Worm (Caenorhabditis elegans) whole organism, L4 larva: ENCODE data around the gene C11D2.4.

ENCODE experiments used
- F10B5.3 ChIP-seq: sonication (generic microtip); optimal IDR thresholded peaks from 2 replicates; lab custom pipeline; 2016; ENCODE audit warnings: mild to moderate bottlenecking, missing genetic modification characterization, missing compliant biosample characterization
- F37D6.2 ChIP-seq: sonication (generic microtip); optimal IDR thresholded peaks from 2 replicates; lab custom pipeline; 2016; ENCODE audit warnings: mild to moderate bottlenecking, missing genetic modification characterization, missing compliant biosample characterization
- F44E2.7 ChIP-seq: fragments of 200-800 bp; sonication (Bioruptor generic); IDR thresholded peaks from 2 replicates; pipeline ENCODE4 v2.1.2; 2022; ENCODE audit warnings: missing genetic modification characterization, missing compliant biosample characterization
- R02D3.7 ChIP-seq: fragments of 150-350 bp; sonication (generic microtip); optimal IDR thresholded peaks from 3 replicates; lab custom pipeline; 2014; ENCODE audit warnings: missing biosample characterization, missing genetic modification characterization
- aha-1 ChIP-seq: fragments of 150-350 bp; peaks from one replicate; lab custom pipeline; 2014; ENCODE audit warnings: missing biosample characterization, missing genetic modification characterization
- arid-1 ChIP-seq: fragments of 200-800 bp; sonication (Bioruptor generic); conservative IDR thresholded peaks from 2 replicates; pipeline ENCODE4 v1.3.6; 2022; ENCODE audit warnings: missing genetic modification reagents, missing genetic modification characterization, missing compliant biosample characterization
- ceh-32 ChIP-seq: sonication (generic microtip); optimal IDR thresholded peaks from 2 replicates; lab custom pipeline; 2016; ENCODE audit warnings: mild to moderate bottlenecking, missing genetic modification characterization, missing compliant biosample characterization; ENCODE audit not compliant: poor library complexity
- ceh-44 ChIP-seq: fragments of 200-800 bp; sonication (Bioruptor generic); IDR thresholded peaks from 2 replicates; pipeline ENCODE4 v1.3.6; 2022; ENCODE audit warnings: missing genetic modification reagents, missing genetic modification characterization, missing compliant biosample characterization
- ceh-62 ChIP-seq: sonication (generic microtip); optimal IDR thresholded peaks from 2 replicates; lab custom pipeline; 2017; ENCODE audit warnings: missing biosample characterization, missing genetic modification characterization
- ceh-82 ChIP-seq: sonication (generic microtip); optimal IDR thresholded peaks from 2 replicates; lab custom pipeline; 2017; ENCODE audit warnings: missing biosample characterization, missing genetic modification characterization
- daf-12 ChIP-seq: fragments of 150-350 bp; optimal IDR thresholded peaks from 2 replicates; lab custom pipeline; 2014; ENCODE audit warnings: missing biosample characterization, missing genetic modification reagents, missing genetic modification characterization
- daf-16 ChIP-seq, 3 experiments: sonication (generic microtip); optimal IDR thresholded peaks; 2 replicates each; lab custom pipeline; 2016 to 2017; ENCODE audit warnings: missing genetic modification characterization in 3 of 3, missing genetic modification reagents in 3 of 3, mild to moderate bottlenecking in 2 of 3, missing compliant biosample characterization in 2 of 3, missing biosample characterization in 1 of 3, moderate library complexity in 1 of 3
- dpl-1 ChIP-seq: fragments of 150-350 bp; optimal IDR thresholded peaks from 2 replicates; lab custom pipeline; 2014; ENCODE audit warnings: missing biosample characterization, missing genetic modification reagents, missing genetic modification characterization
- duxl-1 ChIP-seq: sonication (generic microtip); optimal IDR thresholded peaks from 2 replicates; lab custom pipeline; 2016; ENCODE audit warnings: mild to moderate bottlenecking, missing genetic modification characterization, moderate library complexity, missing compliant biosample characterization; ENCODE audit not compliant: poor library complexity
- dve-1 ChIP-seq: sonication (generic microtip); optimal IDR thresholded peaks from 2 replicates; lab custom pipeline; 2017; ENCODE audit warnings: antibody characterized with exemption, mild to moderate bottlenecking, missing genetic modification characterization, missing compliant biosample characterization; ENCODE audit not compliant: insufficient read depth
- egl-27 ChIP-seq: sonication (generic microtip); optimal IDR thresholded peaks from 3 replicates; lab custom pipeline; 2017; ENCODE audit warnings: missing biosample characterization, missing genetic modification reagents, missing genetic modification characterization
- egl-43 ChIP-seq: fragments of 200-800 bp; sonication (Bioruptor generic); IDR thresholded peaks from 2 replicates; pipeline ENCODE4 v1.3.6; 2022; ENCODE audit warnings: missing genetic modification reagents, missing genetic modification characterization, missing compliant biosample characterization
- fkh-10 ChIP-seq: fragments of 150-350 bp; optimal IDR thresholded peaks from 2 replicates; lab custom pipeline; 2014; ENCODE audit warnings: missing biosample characterization, missing genetic modification reagents, missing genetic modification characterization
- fos-1 ChIP-seq: fragments of 150-350 bp; optimal IDR thresholded peaks from 2 replicates; lab custom pipeline; 2014; ENCODE audit warnings: missing biosample characterization, missing genetic modification characterization
- hif-1 ChIP-seq, 2 experiments: sonication (generic microtip); optimal IDR thresholded peaks; 2 replicates each; lab custom pipeline; 2016 to 2017; ENCODE audit warnings: missing compliant biosample characterization in 2 of 2, missing genetic modification characterization in 2 of 2, missing genetic modification reagents in 2 of 2, missing genotype in 2 of 2, mild to moderate bottlenecking in 1 of 2
- hlh-30 ChIP-seq: sonication (generic microtip); optimal IDR thresholded peaks from 2 replicates; lab custom pipeline; 2017; ENCODE audit warnings: antibody characterized with exemption, mild to moderate bottlenecking, missing genetic modification characterization, missing compliant biosample characterization; ENCODE audit not compliant: insufficient read depth
- hmg-1.1 ChIP-seq: fragments of 200-800 bp; sonication (Bioruptor generic); IDR thresholded peaks from 2 replicates; pipeline ENCODE4 v1.3.6; 2022; ENCODE audit warnings: missing genetic modification reagents, missing genetic modification characterization, missing compliant biosample characterization
- lin-13 ChIP-seq: fragments of 150-350 bp; optimal IDR thresholded peaks from 2 replicates; lab custom pipeline; 2014; ENCODE audit warnings: missing biosample characterization, missing genetic modification reagents, missing genetic modification characterization
- lin-29 ChIP-seq: fragments of 200-800 bp; sonication (Bioruptor generic); IDR thresholded peaks from 2 replicates; pipeline ENCODE4 v1.3.6; 2022; ENCODE audit warnings: missing genetic modification reagents, missing genetic modification characterization, missing compliant biosample characterization
- lir-3 ChIP-seq: sonication (generic microtip); optimal IDR thresholded peaks from 2 replicates; lab custom pipeline; 2016; ENCODE audit warnings: mild to moderate bottlenecking, missing genetic modification characterization, missing compliant biosample characterization
- madf-5 ChIP-seq, 2 experiments: fragments of 200-800 bp; sonication (Bioruptor generic); IDR thresholded peaks; 2 replicates each; pipeline ENCODE4 v1.3.6; 2022; ENCODE audit warnings: missing compliant biosample characterization in 2 of 2, missing genetic modification characterization in 2 of 2
- mdt-29 ChIP-seq: fragments of 200-800 bp; sonication (Bioruptor generic); IDR thresholded peaks from 2 replicates; pipeline ENCODE4 v1.3.6; 2022; ENCODE audit warnings: missing genetic modification reagents, missing genetic modification characterization, missing compliant biosample characterization
- nhr-111 ChIP-seq: fragments of 200-800 bp; sonication (Bioruptor generic); optimal IDR thresholded peaks from 2 replicates; lab custom pipeline; 2018; ENCODE audit warnings: mild to moderate bottlenecking, missing genetic modification characterization, missing compliant biosample characterization
- nhr-28 ChIP-seq: fragments of 150-350 bp; optimal IDR thresholded peaks from 2 replicates; lab custom pipeline; 2014; ENCODE audit warnings: missing biosample characterization, missing genetic modification characterization
- nhr-41 ChIP-seq: fragments of 200-800 bp; sonication (Bioruptor generic); IDR thresholded peaks from 2 replicates; pipeline ENCODE4 v1.3.6; 2022; ENCODE audit warnings: missing genetic modification reagents, missing genetic modification characterization, missing compliant biosample characterization
- nhr-77 ChIP-seq: fragments of 150-350 bp; optimal IDR thresholded peaks from 2 replicates; lab custom pipeline; 2014; ENCODE audit warnings: missing biosample characterization, missing genetic modification characterization
- php-3 ChIP-seq: fragments of 200-800 bp; sonication (Bioruptor generic); IDR thresholded peaks from 2 replicates; pipeline ENCODE4 v1.3.6; 2022; ENCODE audit warnings: missing genetic modification reagents, missing genetic modification characterization, missing compliant biosample characterization
- pqm-1 ChIP-seq: sonication (generic microtip); optimal IDR thresholded peaks from 2 replicates; lab custom pipeline; 2017; ENCODE audit warnings: missing biosample characterization, missing genetic modification characterization
- set-16 ChIP-seq: fragments of 200-800 bp; sonication (Bioruptor generic); IDR thresholded peaks from 2 replicates; pipeline ENCODE4 v1.3.6; 2022; ENCODE audit warnings: missing genetic modification reagents, missing genetic modification characterization, missing compliant biosample characterization
- spr-1 ChIP-seq: sonication (generic microtip); optimal IDR thresholded peaks from 2 replicates; lab custom pipeline; 2016; ENCODE audit warnings: mild to moderate bottlenecking, missing genetic modification characterization, missing compliant biosample characterization
- tra-1 ChIP-seq: fragments of 200-800 bp; sonication (Bioruptor generic); IDR thresholded peaks from 2 replicates; pipeline ENCODE4 v1.3.6; 2022; ENCODE audit warnings: missing genetic modification reagents, missing genetic modification characterization, missing compliant biosample characterization
- unc-130 ChIP-seq: sonication (generic microtip); optimal IDR thresholded peaks from 2 replicates; lab custom pipeline; 2016; ENCODE audit warnings: missing genetic modification reagents, missing genetic modification characterization, missing compliant biosample characterization
- unc-62 ChIP-seq, 3 experiments: fragments of 150-350 bp in 1 of 3; sonication (generic microtip); optimal IDR thresholded peaks in 2 of 3; peaks in 1 of 3; 1 replicate in 1 of 3; 2 replicates in 2 of 3; lab custom pipeline; 2014 to 2017; ENCODE audit warnings: missing biosample characterization in 3 of 3, missing genetic modification characterization in 3 of 3, missing genetic modification reagents in 3 of 3, missing genotype in 1 of 3
- zag-1 ChIP-seq: fragments of 150-350 bp; optimal IDR thresholded peaks from 2 replicates; lab custom pipeline; 2014; ENCODE audit warnings: missing biosample characterization, missing genetic modification characterization
- zfp-2 ChIP-seq: sonication (generic microtip); optimal IDR thresholded peaks from 2 replicates; lab custom pipeline; 2016; ENCODE audit warnings: mild to moderate bottlenecking, missing genetic modification characterization, missing compliant biosample characterization
- ztf-11 ChIP-seq: fragments of 150-350 bp; optimal IDR thresholded peaks from 2 replicates; lab custom pipeline; 2014; ENCODE audit warnings: missing biosample characterization, missing genetic modification characterization

C11D2.4 gene

ce11 chrIV:6206294-6206776 lies 49.6 kb upstream of the C11D2.4 start, which contains the start of gene C49A9.10 (continued):
- no peak for TF ChIP-seq arid-1
- no peak for TF ChIP-seq ceh-62
- no peak for TF ChIP-seq daf-12 (tag; lab: Kevin White, UChicago)
- TF ChIP-seq dpl-1 (GFP tag; lab: Kevin White, UChicago), result peak; percentile 98
- TF ChIP-seq set-16 (GFP tag; lab: Robert Waterston, UW), result no peak
- TF ChIP-seq mdt-29 (GFP tag; lab: Robert Waterston, UW), result peak; percentile 71
- TF ChIP-seq lir-3 (tag; lab: Kevin White, UChicago), result no peak
- TF ChIP-seq F10B5.3 (tag; lab: Kevin White, UChicago), result peak; percentile 59
- TF ChIP-seq F37D6.2 (tag; lab: Kevin White, UChicago), result peak; percentile 33
- TF ChIP-seq F44E2.7, result no peak
- TF ChIP-seq hlh-30 (tag; lab: Kevin White, UChicago), result peak; percentile 77
- peak; percentile 73; the same call in 1 of the 2 replicates for TF ChIP-seq tra-1
- TF ChIP-seq daf-16 (GFP tag; optimal IDR thresholded peaks at IDR 0.05; lab: Kevin White, UChicago), result peak in 1 of 2 experiments; percentile 57
- TF ChIP-seq daf-16 (tag; optimal IDR thresholded peaks at IDR 0.05; lab: Kevin White, UChicago), result peak; percentile 69
- peak; percentile 52; the same call in 1 of the 2 replicates for TF ChIP-seq ceh-44 (GFP tag; lab: Robert Waterston, UW)
- TF ChIP-seq zfp-2, result no peak
- peak; percentile 89 for TF ChIP-seq unc-130 (GFP tag; lab: Kevin White, UChicago)
- TF ChIP-seq duxl-1 (tag; lab: Kevin White, UChicago), result peak; percentile 69
- no peak for TF ChIP-seq ztf-11 (tag; lab: Kevin White, UChicago)
- TF ChIP-seq zag-1, result no peak
- TF ChIP-seq, all 104 proteins: peak for 35

- no peak for TF ChIP-seq unc-130 (GFP tag; lab: Kevin White, UChicago)
- no peak for TF ChIP-seq madf-5 (GFP tag; IDR thresholded peaks at IDR 0.05; lab: Robert Waterston, UW)
- TF ChIP-seq nhr-41, result no peak
- no peak for TF ChIP-seq ceh-82 (tag; lab: Kevin White, UChicago)
- TF ChIP-seq lin-29 (GFP tag; lab: Robert Waterston, UW), result no peak
Measured at ce11 chrIV:6201769-6202168, 45.0 kb upstream of the C11D2.4 start, which contains the start of gene tkr-2. TSS of gene tkr-2 (plus strand) at chrIV:6202069.

ce11 chrIV:6200249-6200648 lies 43.5 kb upstream of the C11D2.4 start:
- no peak for TF ChIP-seq hif-1 (tag; optimal IDR thresholded peaks at IDR 0.05; lab: Kevin White, UChicago)
- TF ChIP-seq unc-62 (GFP tag; optimal IDR thresholded peaks at IDR 0.05 in 1 of 2; lab: Kevin White, UChicago), result peak in 1 of 2 experiments; percentile 48
- no peak for TF ChIP-seq unc-62 (tag; optimal IDR thresholded peaks at IDR 0.05; lab: Kevin White, UChicago)

ce11 chrIV:6187160-6187559 lies 30.4 kb upstream of the C11D2.4 start:
- peak in 1 of 2 experiments; percentile 64 for TF ChIP-seq unc-62 (GFP tag; optimal IDR thresholded peaks at IDR 0.05 in 1 of 2; lab: Kevin White, UChicago)
- no peak for TF ChIP-seq unc-62 (tag; optimal IDR thresholded peaks at IDR 0.05; lab: Kevin White, UChicago)
- no peak for TF ChIP-seq hif-1 (tag; optimal IDR thresholded peaks at IDR 0.05; lab: Kevin White, UChicago)
- peak; percentile 80 for TF ChIP-seq aha-1 (tag; lab: Kevin White, UChicago)
- no peak for TF ChIP-seq spr-1 (tag; lab: Kevin White, UChicago)
- TF ChIP-seq daf-12 (tag; lab: Kevin White, UChicago), result no peak
- no peak for TF ChIP-seq lin-13
- no peak for TF ChIP-seq nhr-77 (tag; lab: Kevin White, UChicago)
- TF ChIP-seq, all 104 proteins: peak for 2

- TF ChIP-seq R02D3.7 (tag; lab: Kevin White, UChicago), result no peak
- no peak for TF ChIP-seq ceh-62
- TF ChIP-seq ceh-32 (tag; lab: Kevin White, UChicago), result no peak
- TF ChIP-seq egl-43 (GFP tag; lab: Robert Waterston, UW), result no peak
- TF ChIP-seq lin-13, result no peak
- no peak for TF ChIP-seq daf-16 (GFP tag; optimal IDR thresholded peaks at IDR 0.05; lab: Kevin White, UChicago)
- TF ChIP-seq daf-16 (tag; optimal IDR thresholded peaks at IDR 0.05; lab: Kevin White, UChicago), result peak; percentile 95
- TF ChIP-seq fos-1 (tag; lab: Kevin White, UChicago), result no peak
- TF ChIP-seq madf-5 (GFP tag; IDR thresholded peaks at IDR 0.05; lab: Robert Waterston, UW), result no peak
- TF ChIP-seq dve-1 (tag; lab: Kevin White, UChicago), result peak; percentile 90
- peak; percentile 72 for TF ChIP-seq pqm-1 (tag; lab: Kevin White, UChicago)
- TF ChIP-seq nhr-77 (tag; lab: Kevin White, UChicago), result peak; percentile 40
- TF ChIP-seq nhr-111 (GFP tag; lab: Kevin White, UChicago), result no peak
- peak; percentile 96 for TF ChIP-seq php-3 (GFP tag; lab: Robert Waterston, UW)
- no peak for TF ChIP-seq fkh-10 (GFP tag; lab: Kevin White, UChicago)
- TF ChIP-seq egl-27 (tag; lab: Kevin White, UChicago), result no peak
- TF ChIP-seq nhr-28 (tag; lab: Kevin White, UChicago), result peak; percentile 82
- peak; percentile 39 for TF ChIP-seq aha-1 (tag; lab: Kevin White, UChicago)
- no peak for TF ChIP-seq hmg-1.1 (GFP tag; lab: Robert Waterston, UW)
- no peak for TF ChIP-seq hif-1 (tag; optimal IDR thresholded peaks at IDR 0.05; lab: Kevin White, UChicago)
Measured at ce11 chrIV:6185578-6185977, 28.8 kb upstream of the C11D2.4 start, which contains the start of gene asp-9. TSS of gene asp-9 (plus strand) at chrIV:6185889.
